Fruit fly (Drosophila melanogaster) whole organism, embryonic: ENCODE measurements around the gene Syx5.

Experiments used
- Aef1 ChIP-seq: fragments of 200-800 bp; sonication (Bioruptor generic); IDR thresholded peaks from 3 replicates; pipeline ENCODE4 v1.3.6; 2022; ENCODE audit warnings: missing biosample characterization, missing genetic modification characterization
- CG10209 ChIP-seq: fragments of 200-800 bp; sonication (Bioruptor generic); optimal IDR thresholded peaks from 3 replicates; lab custom pipeline; 2017; ENCODE audit warnings: missing biosample characterization, mild to moderate bottlenecking, missing genetic modification characterization, missing genetic modification reagents
- CG10366 ChIP-seq: fragments of 200-800 bp; sonication (Bioruptor generic); IDR thresholded peaks from 2 replicates; pipeline ENCODE4 v1.3.6; 2022; ENCODE audit warnings: missing biosample characterization, missing genetic modification characterization
- CG11723 ChIP-seq: fragments of 200-800 bp; sonication (Bioruptor generic); optimal IDR thresholded peaks from 2 replicates; lab custom pipeline; 2017; ENCODE audit warnings: missing biosample characterization, mild to moderate bottlenecking, missing genetic modification characterization
- CG12299 ChIP-seq: fragments of 200-800 bp; sonication (Bioruptor generic); optimal IDR thresholded peaks from 2 replicates; lab custom pipeline; 2018; ENCODE audit warnings: missing biosample characterization, mild to moderate bottlenecking, missing genetic modification characterization
- CG13775 ChIP-seq: fragments of 200-800 bp; sonication (Bioruptor generic); optimal IDR thresholded peaks from 3 replicates; lab custom pipeline; 2017; ENCODE audit warnings: missing biosample characterization, mild to moderate bottlenecking, missing genetic modification characterization
- CG14965 ChIP-seq: fragments of 200-800 bp; sonication (Bioruptor generic); optimal IDR thresholded peaks from 2 replicates; lab custom pipeline; 2016; ENCODE audit warnings: missing biosample characterization, missing genetic modification characterization, borderline replicate concordance
- CG1529 ChIP-seq: fragments of 200-800 bp; sonication (Bioruptor generic); optimal IDR thresholded peaks from 3 replicates; lab custom pipeline; 2018; ENCODE audit warnings: missing biosample characterization, missing genetic modification characterization
- CG15601 ChIP-seq: fragments of 200-800 bp; sonication (Bioruptor generic); optimal IDR thresholded peaks from 3 replicates; lab custom pipeline; 2019; ENCODE audit warnings: missing biosample characterization, mild to moderate bottlenecking, missing genetic modification characterization, moderate library complexity
- CG17568 ChIP-seq: fragments of 200-800 bp; sonication (Bioruptor generic); optimal IDR thresholded peaks from 2 replicates; lab custom pipeline; 2018; ENCODE audit warnings: missing biosample characterization, mild to moderate bottlenecking, missing genetic modification characterization, moderate library complexity
- CG1832 ChIP-seq: fragments of 200-800 bp; sonication (Bioruptor generic); optimal IDR thresholded peaks from 2 replicates; lab custom pipeline; 2017; ENCODE audit warnings: missing biosample characterization, mild to moderate bottlenecking, missing genetic modification characterization, inconsistent platforms
- CG32772 ChIP-seq: fragments of 200-800 bp; sonication (Bioruptor generic); IDR thresholded peaks from 2 replicates; pipeline ENCODE4 v1.3.6; 2022; ENCODE audit warnings: missing biosample characterization, missing genetic modification characterization
- CG42726 ChIP-seq: fragments of 200-800 bp; sonication (Bioruptor generic); IDR thresholded peaks from 2 replicates; pipeline ENCODE4 v1.3.6; 2022; ENCODE audit warnings: missing biosample characterization, missing genetic modification characterization; ENCODE audit not compliant: partially characterized antibody
- CG4404 ChIP-seq: fragments of 200-800 bp; sonication (Bioruptor generic); IDR thresholded peaks from 2 replicates; pipeline ENCODE4 v1.3.6; 2022; ENCODE audit warnings: missing biosample characterization, missing genetic modification characterization
- CG6813 ChIP-seq: fragments of 200-800 bp; sonication (Bioruptor generic); optimal IDR thresholded peaks from 2 replicates; lab custom pipeline; 2017; ENCODE audit warnings: missing biosample characterization, missing genetic modification characterization, mild to moderate bottlenecking, moderate library complexity, missing genetic modification reagents
- CG7372 ChIP-seq: fragments of 200-800 bp; sonication (Bioruptor generic); IDR thresholded peaks from 2 replicates; pipeline ENCODE4 v1.3.6; 2022; ENCODE audit warnings: missing biosample characterization, missing genetic modification characterization
- CG7745 ChIP-seq: fragments of 200-800 bp; sonication (Bioruptor generic); optimal IDR thresholded peaks from 2 replicates; lab custom pipeline; 2018; ENCODE audit warnings: missing biosample characterization, mild to moderate bottlenecking, missing genetic modification characterization, moderate library complexity
- CG7987 ChIP-seq: fragments of 200-800 bp; sonication (Bioruptor generic); optimal IDR thresholded peaks from 2 replicates; lab custom pipeline; 2018; ENCODE audit warnings: missing biosample characterization, mild to moderate bottlenecking, missing genetic modification characterization, moderate library complexity
- CG9609 ChIP-seq: fragments of 200-800 bp; sonication (Bioruptor generic); optimal IDR thresholded peaks from 3 replicates; lab custom pipeline; 2016; ENCODE audit warnings: missing biosample characterization, missing genetic modification characterization
- CTCF ChIP-seq: fragments of 200-800 bp; sonication (Bioruptor generic); optimal IDR thresholded peaks from 2 replicates; lab custom pipeline; 2017; ENCODE audit warnings: missing biosample characterization, mild to moderate bottlenecking, missing genetic modification characterization, moderate library complexity
- Chrac-16 ChIP-seq: fragments of 200-800 bp; sonication (Bioruptor generic); optimal IDR thresholded peaks from 3 replicates; lab custom pipeline; 2016; ENCODE audit warnings: missing biosample characterization, missing genetic modification characterization
- CrebB ChIP-seq: fragments of 200-800 bp; sonication (Bioruptor generic); optimal IDR thresholded peaks from 3 replicates; lab custom pipeline; 2018; ENCODE audit warnings: missing biosample characterization, mild to moderate bottlenecking, missing genetic modification characterization
- D19A ChIP-seq: fragments of 200-800 bp; optimal IDR thresholded peaks from 3 replicates; lab custom pipeline; 2019; ENCODE audit warnings: missing biosample characterization, mild to moderate bottlenecking, missing genetic modification characterization, moderate library complexity
- D19B ChIP-seq: fragments of 200-800 bp; sonication (Bioruptor generic); optimal IDR thresholded peaks from 2 replicates; lab custom pipeline; 2017; ENCODE audit warnings: missing biosample characterization, mild to moderate bottlenecking, missing genetic modification characterization
- Hmr ChIP-seq: fragments of 200-800 bp; sonication (Bioruptor generic); optimal IDR thresholded peaks from 3 replicates; lab custom pipeline; 2017; ENCODE audit warnings: mild to moderate bottlenecking, missing biosample characterization, missing genetic modification reagents, missing genetic modification characterization
- Hr51 ChIP-seq, 2 experiments: fragments of 200-800 bp; sonication (Bioruptor generic); optimal IDR thresholded peaks; 2 replicates in 1 of 2; 3 replicates in 1 of 2; lab custom pipeline; 2016 to 2018; ENCODE audit warnings: missing biosample characterization in 2 of 2, missing genetic modification characterization in 2 of 2, mild to moderate bottlenecking in 1 of 2, moderate library complexity in 1 of 2
- Meics ChIP-seq: fragments of 200-800 bp; sonication (Bioruptor generic); optimal IDR thresholded peaks from 2 replicates; lab custom pipeline; 2017; ENCODE audit warnings: missing biosample characterization, mild to moderate bottlenecking, missing genetic modification characterization
- Xrp1 ChIP-seq: fragments of 200-800 bp; sonication (Bioruptor generic); IDR thresholded peaks from 2 replicates; pipeline ENCODE4 v1.3.6; 2022; ENCODE audit warnings: missing biosample characterization, missing genetic modification characterization
- az2 ChIP-seq: fragments of 200-800 bp; sonication (Bioruptor generic); optimal IDR thresholded peaks from 3 replicates; lab custom pipeline; 2016; ENCODE audit warnings: missing biosample characterization, missing genetic modification characterization
- caup ChIP-seq: fragments of 200-800 bp; sonication (Bioruptor generic); optimal IDR thresholded peaks from 3 replicates; lab custom pipeline; 2017; ENCODE audit warnings: missing biosample characterization, mild to moderate bottlenecking, missing genetic modification characterization, moderate library complexity; ENCODE audit not compliant: severe bottlenecking
- chif ChIP-seq, 2 experiments: fragments of 200-800 bp; sonication (Bioruptor generic); optimal IDR thresholded peaks; 3 replicates each; lab custom pipeline; 2016; ENCODE audit warnings: missing biosample characterization in 2 of 2, missing genetic modification characterization in 2 of 2
- cwo ChIP-seq: fragments of 200-800 bp; sonication (Bioruptor generic); optimal IDR thresholded peaks from 3 replicates; lab custom pipeline; 2017; ENCODE audit warnings: missing biosample characterization, missing genetic modification characterization, mild to moderate bottlenecking, moderate library complexity, missing genetic modification reagents
- dmrt11E ChIP-seq: fragments of 200-800 bp; sonication (Bioruptor generic); optimal IDR thresholded peaks from 3 replicates; lab custom pipeline; 2018; ENCODE audit warnings: missing biosample characterization, mild to moderate bottlenecking, missing genetic modification characterization, moderate library complexity
- gem ChIP-seq: fragments of 200-800 bp; sonication (Bioruptor generic); optimal IDR thresholded peaks from 2 replicates; lab custom pipeline; 2019; ENCODE audit warnings: missing biosample characterization, mild to moderate bottlenecking, missing genetic modification characterization, moderate library complexity
- grn ChIP-seq: fragments of 200-800 bp; sonication (Bioruptor generic); optimal IDR thresholded peaks from 3 replicates; lab custom pipeline; 2017; ENCODE audit warnings: missing biosample characterization, missing genetic modification characterization
- gt ChIP-seq: fragments of 200-800 bp; sonication (Bioruptor generic); IDR thresholded peaks from 2 replicates; pipeline ENCODE4 v1.3.6; 2022; ENCODE audit warnings: missing biosample characterization, missing genetic modification characterization
- hb ChIP-seq: fragments of 200-800 bp; sonication (Bioruptor generic); IDR thresholded peaks from 3 replicates; pipeline ENCODE4 v1.3.6; 2022; ENCODE audit warnings: missing biosample characterization, missing genetic modification characterization; ENCODE audit not compliant: partially characterized antibody
- hth ChIP-seq: fragments of >200 bp; optimal IDR thresholded peaks from 2 replicates; lab custom pipeline; 2017; ENCODE audit warnings: inconsistent platforms
- ind ChIP-seq: fragments of 200-800 bp; sonication (Bioruptor generic); optimal IDR thresholded peaks from 3 replicates; lab custom pipeline; 2016; ENCODE audit warnings: missing biosample characterization, missing genetic modification characterization
- klu ChIP-seq: fragments of 200-800 bp; sonication (Bioruptor generic); IDR thresholded peaks from 2 replicates; pipeline ENCODE4 v1.3.6; 2022; ENCODE audit warnings: missing biosample characterization, missing genetic modification characterization
- org-1 ChIP-seq: fragments of 200-800 bp; sonication (Bioruptor generic); optimal IDR thresholded peaks from 2 replicates; lab custom pipeline; 2017; ENCODE audit warnings: missing biosample characterization, missing genetic modification characterization
- salm ChIP-seq: fragments of 200-800 bp; sonication (Bioruptor generic); optimal IDR thresholded peaks from 2 replicates; lab custom pipeline; 2018; ENCODE audit warnings: missing biosample characterization, mild to moderate bottlenecking, missing genetic modification characterization
- sd ChIP-seq: fragments of 200-800 bp; sonication (Bioruptor generic); optimal IDR thresholded peaks from 3 replicates; lab custom pipeline; 2018; ENCODE audit warnings: missing biosample characterization, mild to moderate bottlenecking, missing genetic modification characterization, moderate library complexity
- tin ChIP-seq: fragments of 200-800 bp; sonication (Bioruptor generic); optimal IDR thresholded peaks from 3 replicates; lab custom pipeline; 2016; ENCODE audit warnings: missing biosample characterization, missing genetic modification characterization
- tll ChIP-seq, 2 experiments: fragments of 200-800 bp in 1 of 2; fragments of >200 bp in 1 of 2; sonication (Bioruptor generic) in 1 of 2; optimal IDR thresholded peaks; 2 replicates each; lab custom pipeline; 2017 to 2019; ENCODE audit warnings: missing biosample characterization in 2 of 2, missing genetic modification characterization in 2 of 2, mild to moderate bottlenecking in 1 of 2, moderate library complexity in 1 of 2
- unpg ChIP-seq: fragments of 200-800 bp; sonication (Bioruptor generic); optimal IDR thresholded peaks from 3 replicates; lab custom pipeline; 2018; ENCODE audit warnings: missing biosample characterization, mild to moderate bottlenecking, missing genetic modification characterization, moderate library complexity
- vvl ChIP-seq: fragments of 200-800 bp; sonication (Bioruptor generic); IDR thresholded peaks from 2 replicates; pipeline ENCODE4 v1.3.6; 2022; ENCODE audit warnings: missing biosample characterization, missing genetic modification characterization
- zen ChIP-seq: fragments of 200-800 bp; sonication (Bioruptor generic); optimal IDR thresholded peaks from 3 replicates; lab custom pipeline; 2018; ENCODE audit warnings: missing biosample characterization, mild to moderate bottlenecking, missing genetic modification characterization, moderate library complexity
- zfh2 ChIP-seq: fragments of 200-800 bp; sonication (Bioruptor generic); optimal IDR thresholded peaks from 2 replicates; lab custom pipeline; 2016; ENCODE audit warnings: missing biosample characterization, missing genetic modification characterization

Syx5 gene

dm6 chr2L:16307026-16307703 lies at the start of gene Syx5, which contains the start of gene CG5861 (continued):
- TF ChIP-seq CG13775 (GFP tag; lab: Kevin White, UChicago) (peak; percentile 64), zfh2 (GFP tag; lab: Kevin White, UChicago) (peak; percentile 28), sd (tag; lab: Kevin White, UChicago) (peak; percentile 63), dmrt11E (peak; percentile 22), hb (peak; percentile 70; the same call in 1 of the 3 replicates), D19A (tag; lab: Kevin White, UChicago) (peak; percentile 46), CG17568 (GFP tag; lab: Kevin White, UChicago) (peak; percentile 10), gem (tag; lab: Kevin White, UChicago) (peak; percentile 76), CG7987 (GFP tag; lab: Kevin White, UChicago) (peak; percentile 17), CrebB (peak; percentile 50), Hr51 (GFP tag; optimal IDR thresholded peaks at IDR 0.05; lab: Kevin White, UChicago) (no peak), Chrac-16 (GFP tag; lab: Kevin White, UChicago) (peak; percentile 32), CG11723 (GFP tag; lab: Kevin White, UChicago) (peak; percentile 25), az2 (GFP tag; lab: Kevin White, UChicago) (peak; percentile 53), CG7745 (tag; lab: Kevin White, UChicago) (peak; percentile 80), grn (peak; percentile 89), Aef1 (GFP tag; lab: Robert Waterston, UW) (peak; percentile 37; the same call in 1 of the 3 replicates), caup (GFP tag; lab: Kevin White, UChicago) (peak; percentile 51), Meics (GFP tag; lab: Kevin White, UChicago) (peak; percentile 65), CG14965 (GFP tag; lab: Kevin White, UChicago) (no peak), vvl (GFP tag; lab: Robert Waterston, UW) (peak; percentile 63), CG10366 (GFP tag; lab: Robert Waterston, UW) (peak; percentile 42), CG9609 (no peak), klu (no peak), org-1 (no peak), CG6813 (GFP tag; lab: Kevin White, UChicago) (no peak), cwo (peak; percentile 13), CG4404 (0 out of 2 replicates have a peak, but pooled peaks have one; percentile 25), D19B (GFP tag; lab: Kevin White, UChicago) (peak; percentile 17), chif (GFP tag; optimal IDR thresholded peaks at IDR 0.05; lab: Kevin White, UChicago) (no peak), CG7372 (0 out of 2 replicates have a peak, but pooled peaks have one; percentile 30), gt (no peak), CG1832 (no peak), CG32772 (GFP tag; lab: Robert Waterston, UW) (peak; percentile 74; the same call in 1 of the 2 replicates), tll (GFP tag; optimal IDR thresholded peaks at IDR 0.05; lab: Kevin White, UChicago) (no peak), unpg (peak; percentile 64), CTCF (GFP tag; lab: Kevin White, UChicago) (peak; percentile 25), Hmr (GFP tag; lab: Kevin White, UChicago) (no peak), CG15601 (tag; lab: Kevin White, UChicago) (peak; percentile 69), tin (GFP tag; lab: Kevin White, UChicago) (peak; percentile 33), CG12299 (tag; lab: Kevin White, UChicago) (peak; percentile 38), CG42726 (GFP tag; lab: Robert Waterston, UW) (peak; percentile 69; the same call in 1 of the 2 replicates), zen (tag; lab: Kevin White, UChicago) (peak; percentile 73), CG1529 (GFP tag; lab: Kevin White, UChicago) (peak; percentile 1), salm (tag; lab: Kevin White, UChicago) (peak; percentile 45), Xrp1 (peak; percentile 66), CG10209 (peak; percentile 19), hth (lab: Kevin White, UChicago) (no peak), ind (peak; percentile 62)
